Fruit fly (Drosophila melanogaster): ENCODE measurements around the gene Dtd.

The Dtd gene

DNA sequence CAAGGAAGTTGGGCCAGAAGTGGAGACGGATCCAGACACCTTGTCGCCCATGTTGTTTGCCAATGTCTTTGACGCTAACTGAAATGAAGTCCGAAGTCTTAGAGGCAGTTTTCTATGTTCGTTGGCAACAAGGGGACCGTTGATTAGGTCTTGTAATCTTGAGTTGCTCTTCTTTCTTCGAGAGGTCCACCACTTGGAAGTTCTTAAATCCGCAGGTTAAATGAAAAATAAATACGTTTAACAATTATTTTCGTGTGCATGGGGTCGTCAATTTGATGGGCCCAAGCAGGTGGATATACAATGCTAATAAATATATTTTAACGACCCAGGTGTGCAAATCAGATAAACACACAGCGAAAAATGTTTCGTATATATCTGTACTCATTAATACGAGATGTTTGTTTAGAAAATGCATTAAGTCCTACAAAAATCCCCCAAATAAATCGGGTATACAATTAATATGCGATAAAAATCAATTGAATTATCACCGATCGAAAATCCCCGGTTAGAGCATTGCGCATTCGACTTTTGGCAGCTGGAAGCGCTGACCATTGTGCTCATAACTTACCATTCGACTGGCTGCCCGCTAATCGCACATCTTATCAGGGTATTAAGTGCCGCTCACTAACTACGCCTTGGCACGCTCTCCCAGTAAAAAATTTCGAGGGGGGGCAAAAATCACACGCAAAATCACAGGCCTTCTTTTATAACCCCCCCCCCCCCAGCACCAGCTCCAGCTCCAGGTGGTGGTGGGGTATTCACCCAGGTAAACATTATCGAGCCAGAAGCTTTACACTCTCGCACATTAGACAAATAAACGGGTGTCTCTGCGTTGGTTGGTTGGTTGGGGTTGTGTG, 30.9 kb downstream of the Dtd start, which contains the start of gene PGRP-LB (continued):
- TF ChIP-seq GATAe (GFP tag; conservative IDR thresholded peaks at IDR 0.05) = peak; percentile 56
- no peak for TF ChIP-seq Spps (tag; optimal IDR thresholded peaks at IDR 0.05)
- peak; percentile 42 for TF ChIP-seq CG13624 (GFP tag; optimal IDR thresholded peaks at IDR 0.05)
- TF ChIP-seq HmgD (GFP tag; optimal IDR thresholded peaks at IDR 0.05) = no peak
- peak; percentile 75 for TF ChIP-seq CG2120 (GFP tag; optimal IDR thresholded peaks at IDR 0.05)
- TF ChIP-seq Opbp (GFP tag; IDR thresholded peaks at IDR 0.05; ENCODE audit: partially characterized antibody) = no peak
- peak; percentile 12 for TF ChIP-seq Oli (tag; optimal IDR thresholded peaks at IDR 0.05)
- TF ChIP-seq CG14710 (tag; optimal IDR thresholded peaks at IDR 0.05) = no peak
- TF ChIP-seq Gsc (GFP tag; IDR thresholded peaks at IDR 0.05) = no peak
- TF ChIP-seq tup (GFP tag; optimal IDR thresholded peaks at IDR 0.05) = no peak
- peak; percentile 2 for TF ChIP-seq PHDP (tag; optimal IDR thresholded peaks at IDR 0.05)
- TF ChIP-seq CG10209 (GFP tag; optimal IDR thresholded peaks at IDR 0.05) = no peak
- 0 out of 2 replicates have a peak, but pooled peaks have one; percentile 13 for TF ChIP-seq MBD-R2 (GFP tag; IDR thresholded peaks at IDR 0.05)
- no peak for TF ChIP-seq inv (GFP tag; IDR thresholded peaks at IDR 0.05; ENCODE audit: partially characterized antibody)
- TF ChIP-seq shn (GFP tag; optimal IDR thresholded peaks at IDR 0.05) = no peak
- no peak for TF ChIP-seq odd (GFP tag; optimal IDR thresholded peaks at IDR 0.05)
- no peak for TF ChIP-seq Gug (GFP tag; IDR thresholded peaks at IDR 0.05)
- no peak for TF ChIP-seq CG32532 (GFP tag; IDR thresholded peaks at IDR 0.05)
- no peak for TF ChIP-seq CG11247 (GFP tag; IDR thresholded peaks at IDR 0.05)
- TF ChIP-seq pzg (GFP tag; optimal IDR thresholded peaks at IDR 0.05) = no peak
- TF ChIP-seq CG5180 (GFP tag; optimal IDR thresholded peaks at IDR 0.05) = no peak
- no peak for TF ChIP-seq CG3847 (GFP tag; IDR thresholded peaks at IDR 0.05)
- TF ChIP-seq CG11093 (GFP tag; IDR thresholded peaks at IDR 0.05) = 0 out of 3 replicates have a peak, but pooled peaks have one; percentile 33
- TF ChIP-seq slp2 (GFP tag; optimal IDR thresholded peaks at IDR 0.05) = no peak
- no peak for TF ChIP-seq Mad (GFP tag; optimal IDR thresholded peaks at IDR 0.05)
- no peak for TF ChIP-seq CG1233 (GFP tag; optimal IDR thresholded peaks at IDR 0.05)
- no peak for TF ChIP-seq Dref (GFP tag; IDR thresholded peaks at IDR 0.05)
- TF ChIP-seq btn (GFP tag; optimal IDR thresholded peaks at IDR 0.05) = no peak
- TF ChIP-seq nau (GFP tag; optimal IDR thresholded peaks at IDR 0.05) = no peak
- TF ChIP-seq Pdp1 (GFP tag; optimal IDR thresholded peaks at IDR 0.05) = peak in 1 of 2 experiments; percentile 49
- no peak for TF ChIP-seq CG10959 (GFP tag; IDR thresholded peaks at IDR 0.05)
- TF ChIP-seq CG2875 (GFP tag; optimal IDR thresholded peaks at IDR 0.05) = no peak
- TF ChIP-seq bcd (GFP tag; optimal IDR thresholded peaks at IDR 0.05) = peak; percentile 9
- peak; percentile 46 for TF ChIP-seq gem (tag; optimal IDR thresholded peaks at IDR 0.05)
- TF ChIP-seq sens-2 (GFP tag; IDR thresholded peaks at IDR 0.05) = peak; percentile 84
- TF ChIP-seq CG30020 (tag; optimal IDR thresholded peaks at IDR 0.05) = no peak
- TF ChIP-seq Six4 (GFP tag; optimal IDR thresholded peaks at IDR 0.05) = no peak
- TF ChIP-seq CG14441 (GFP tag; IDR thresholded peaks at IDR 0.05) = no peak
- TF ChIP-seq CG4820 (GFP tag; optimal IDR thresholded peaks at IDR 0.05) = no peak
- no peak for TF ChIP-seq ara (GFP tag; IDR thresholded peaks at IDR 0.05)
- no peak for TF ChIP-seq br (optimal IDR thresholded peaks at IDR 0.05)
- TF ChIP-seq Dp (GFP tag; optimal IDR thresholded peaks at IDR 0.05) = no peak
- TF ChIP-seq Sox100B (GFP tag; optimal IDR thresholded peaks at IDR 0.05) = no peak
- peak; percentile 67 for TF ChIP-seq row (GFP tag; IDR thresholded peaks at IDR 0.05)
- peak; percentile 38 for TF ChIP-seq grau (tag; optimal IDR thresholded peaks at IDR 0.05)
- peak; percentile 7 for TF ChIP-seq CG9437 (GFP tag; optimal IDR thresholded peaks at IDR 0.05)
- no peak for TF ChIP-seq CG16815 (GFP tag; optimal IDR thresholded peaks at IDR 0.05)
- no peak for TF ChIP-seq Hand (GFP tag; optimal IDR thresholded peaks at IDR 0.05)
- peak; percentile 53 for TF ChIP-seq CG7839 (tag; optimal IDR thresholded peaks at IDR 0.05)
- TF ChIP-seq Oaz (GFP tag; IDR thresholded peaks at IDR 0.05) = no peak

Data from whole organism, embryonic.